Worm (Caenorhabditis elegans): ENCODE results near the gene abu-10.
A peak's percentile ranks its signal among the peaks of the same experiment; 100 is the strongest.

The abu-10 gene

ce11 chrX:3829605-3830004 lies 31.6 kb downstream of the abu-10 start (continued):
- peak in 1 of 2 experiments; percentile 37 for TF ChIP-seq lsy-2 (tag; optimal IDR thresholded peaks at IDR 0.05)
- peak; percentile 47 for TF ChIP-seq T20F7.1 (GFP tag; optimal IDR thresholded peaks at IDR 0.05)
- peak; percentile 50; the same call in 1 of the 2 replicates for TF ChIP-seq tra-1 (GFP tag; IDR thresholded peaks at IDR 0.05)
- peak; percentile 93 for TF ChIP-seq nhr-77 (tag; optimal IDR thresholded peaks at IDR 0.05)

ce11 chrX:3830872-3831271 lies 32.9 kb downstream of the abu-10 start:
- TF ChIP-seq unc-62 (GFP tag; optimal IDR thresholded peaks at IDR 0.05 in 1 of 2) = peak in 1 of 2 experiments; percentile 10
- TF ChIP-seq unc-62 (tag; optimal IDR thresholded peaks at IDR 0.05) = no peak
- TF ChIP-seq dve-1 (tag; optimal IDR thresholded peaks at IDR 0.05; ENCODE audit: insufficient read depth) = peak; percentile 25
- peak in 1 of 2 experiments; percentile 51 for TF ChIP-seq daf-16 (GFP tag; optimal IDR thresholded peaks at IDR 0.05)
- peak; percentile 98 for TF ChIP-seq daf-16 (tag; optimal IDR thresholded peaks at IDR 0.05)
- TF ChIP-seq pha-4 (GFP tag; IDR thresholded peaks at IDR 0.05) = no peak
- TF ChIP-seq pha-4 (tag; optimal IDR thresholded peaks at IDR 0.05) = no peak

- no peak for TF ChIP-seq nhr-10 (tag; optimal IDR thresholded peaks at IDR 0.05)
- TF ChIP-seq zfp-3 (GFP tag; conservative IDR thresholded peaks at IDR 0.05) = no peak
- TF ChIP-seq zag-1 (tag; optimal IDR thresholded peaks at IDR 0.05) = no peak
- TF ChIP-seq spr-1 (tag; optimal IDR thresholded peaks at IDR 0.05) = no peak
- TF ChIP-seq daf-19 (GFP tag; conservative IDR thresholded peaks at IDR 0.05) = no peak
- TF ChIP-seq set-16 (GFP tag; IDR thresholded peaks at IDR 0.05) = no peak
- peak; percentile 63 for TF ChIP-seq T26A8.4 (GFP tag; IDR thresholded peaks at IDR 0.05)
- peak in 1 of 2 experiments; percentile 67 for TF ChIP-seq hif-1 (tag; optimal IDR thresholded peaks at IDR 0.05)
- TF ChIP-seq R02D3.7 (tag; optimal IDR thresholded peaks at IDR 0.05) = no peak
- TF ChIP-seq daf-16 (GFP tag; optimal IDR thresholded peaks at IDR 0.05) = peak in 1 of 2 experiments; percentile 68
- peak; percentile 98 for TF ChIP-seq daf-16 (tag; optimal IDR thresholded peaks at IDR 0.05)
- TF ChIP-seq pqm-1 (tag; optimal IDR thresholded peaks at IDR 0.05) = peak; percentile 73
- no peak for TF ChIP-seq D1046.2 (GFP tag; IDR thresholded peaks at IDR 0.05)
- peak; percentile 36 for TF ChIP-seq gei-8 (GFP tag; optimal IDR thresholded peaks at IDR 0.05)
- TF ChIP-seq ceh-44 (GFP tag; IDR thresholded peaks at IDR 0.05) = no peak
- TF ChIP-seq dve-1 (tag; optimal IDR thresholded peaks at IDR 0.05; ENCODE audit: insufficient read depth) = peak; percentile 96
- TF ChIP-seq nhr-102 (tag; optimal IDR thresholded peaks at IDR 0.05) = peak; percentile 67
- peak; percentile 62 for TF ChIP-seq aha-1 (tag)
- peak; percentile 5 for TF ChIP-seq jun-1 (tag; optimal IDR thresholded peaks at IDR 0.05)
- TF ChIP-seq mdl-1 (tag; optimal IDR thresholded peaks at IDR 0.05) = peak in 1 of 2 experiments; percentile 62
- TF ChIP-seq lin-1 (GFP tag; IDR thresholded peaks at IDR 0.05) = peak; percentile 84
- TF ChIP-seq hlh-30 (tag; optimal IDR thresholded peaks at IDR 0.05; ENCODE audit: insufficient read depth) = peak; percentile 89
- peak; percentile 17 for TF ChIP-seq cey-2 (tag; optimal IDR thresholded peaks at IDR 0.05; ENCODE audit: borderline replicate concordance, insufficient read depth)
- TF ChIP-seq hlh-11 (tag; optimal IDR thresholded peaks at IDR 0.05) = peak; percentile 94
- TF ChIP-seq nhr-28 (tag; optimal IDR thresholded peaks at IDR 0.05) = peak; percentile 71
- 0 out of 2 replicates have a peak, but pooled peaks have one; percentile 25 for TF ChIP-seq mxl-2 (GFP tag; conservative IDR thresholded peaks at IDR 0.05)
- peak; percentile 96 for TF ChIP-seq dmd-6 (GFP tag; IDR thresholded peaks at IDR 0.05)
- peak; percentile 97 for TF ChIP-seq tra-1 (GFP tag; IDR thresholded peaks at IDR 0.05)
- TF ChIP-seq php-3 (GFP tag; IDR thresholded peaks at IDR 0.05) = peak; percentile 85
- TF ChIP-seq pha-4 (GFP tag; IDR thresholded peaks at IDR 0.05) = peak; percentile 22; the same call in 1 of the 2 replicates
- peak; percentile 58 for TF ChIP-seq pha-4 (tag; optimal IDR thresholded peaks at IDR 0.05)
- TF ChIP-seq Y48G9A.11 (GFP tag; IDR thresholded peaks at IDR 0.05) = no peak
- TF ChIP-seq T20F7.1 (GFP tag; optimal IDR thresholded peaks at IDR 0.05) = no peak
- peak in 1 of 2 experiments; percentile 65 for TF ChIP-seq unc-62 (GFP tag; optimal IDR thresholded peaks at IDR 0.05 in 1 of 2)
- TF ChIP-seq unc-62 (tag; optimal IDR thresholded peaks at IDR 0.05) = no peak
- no peak for TF ChIP-seq ceh-62 (tag; optimal IDR thresholded peaks at IDR 0.05)
- peak; percentile 74 for TF ChIP-seq ceh-20 (GFP tag; IDR thresholded peaks at IDR 0.05)
- peak in 1 of 2 experiments; percentile 44 for TF ChIP-seq lsy-2 (tag; optimal IDR thresholded peaks at IDR 0.05)
- TF ChIP-seq nhr-6 (tag; optimal IDR thresholded peaks at IDR 0.05) = peak; percentile 14
- TF ChIP-seq lin-13 (GFP tag; optimal IDR thresholded peaks at IDR 0.05) = peak; percentile 21
- peak; percentile 24 for TF ChIP-seq dpl-1 (GFP tag; optimal IDR thresholded peaks at IDR 0.05)
- peak; percentile 57 for TF ChIP-seq nhr-48 (tag; optimal IDR thresholded peaks at IDR 0.05)
- no peak for TF ChIP-seq Y105C5A.15 (GFP tag; IDR thresholded peaks at IDR 0.05)
- TF ChIP-seq unc-39 (tag; optimal IDR thresholded peaks at IDR 0.05) = no peak
Observed at ce11 chrX:3832059-3832641, 34.2 kb downstream of the abu-10 start.
